Worm (Caenorhabditis elegans): Measurements from ENCODE around the gene fbxa-100.

DNA sequence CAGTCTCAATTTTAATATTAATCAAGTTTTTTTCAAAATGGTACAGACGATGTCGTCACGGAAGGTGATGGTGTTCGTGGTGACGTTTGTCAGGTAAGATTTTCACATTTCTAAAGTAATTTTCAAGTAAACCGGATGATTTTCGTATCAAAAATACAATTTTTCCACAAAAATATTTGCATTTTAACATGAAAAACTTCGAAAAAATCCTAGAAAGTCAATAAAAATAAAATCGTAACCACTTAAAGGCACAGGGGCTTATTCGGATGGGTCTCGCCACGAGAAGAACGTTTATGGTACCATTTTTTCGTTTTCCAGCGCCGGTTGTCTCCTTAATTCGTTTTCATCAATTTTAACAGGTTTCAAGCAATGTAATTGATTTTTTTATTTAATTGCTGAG lies 37.6 kb downstream of the fbxa-100 start, which contains the start of gene T10C6.6:
- TF ChIP-seq fkh-3 (tag; optimal IDR thresholded peaks at IDR 0.05), result no peak
- no peak for TF ChIP-seq aptf-2 (GFP tag; conservative IDR thresholded peaks at IDR 0.05)
- no peak for TF ChIP-seq nfya-1 (tag; optimal IDR thresholded peaks at IDR 0.05; ENCODE audit: borderline replicate concordance, insufficient read depth)
- TF ChIP-seq mxl-1 (tag; optimal IDR thresholded peaks at IDR 0.05), result no peak

All from whole organism, young adult.